Fruit fly (Drosophila melanogaster) whole organism: ENCODE results near the gene Or67a.
A peak's percentile ranks its signal among the peaks of the same experiment; 100 is the strongest.

Source experiments
- CG8478 ChIP-seq: fragments of >200 bp; optimal IDR thresholded peaks from 2 replicates; lab custom pipeline; 2018; ENCODE audit warnings: inconsistent platforms
- Dll ChIP-seq: fragments of >200 bp; optimal IDR thresholded peaks from 2 replicates; lab custom pipeline; 2017
- EcR ChIP-seq, 2 experiments: fragments of >200 bp; optimal IDR thresholded peaks; 2 replicates each; lab custom pipeline; 2017; ENCODE audit warnings: missing biosample characterization in 2 of 2, missing genetic modification characterization in 2 of 2, missing genetic modification reagents in 2 of 2
- pan ChIP-seq: fragments of >200 bp; optimal IDR thresholded peaks from 2 replicates; lab custom pipeline; 2017
- psq ChIP-seq: fragments of >200 bp; optimal IDR thresholded peaks from 2 replicates; lab custom pipeline; 2017
- usp ChIP-seq: fragments of >200 bp; optimal IDR thresholded peaks from 2 replicates; lab custom pipeline; 2017; ENCODE audit warnings: missing biosample characterization, missing genetic modification characterization, mixed read lengths

Or67a gene

DNA sequence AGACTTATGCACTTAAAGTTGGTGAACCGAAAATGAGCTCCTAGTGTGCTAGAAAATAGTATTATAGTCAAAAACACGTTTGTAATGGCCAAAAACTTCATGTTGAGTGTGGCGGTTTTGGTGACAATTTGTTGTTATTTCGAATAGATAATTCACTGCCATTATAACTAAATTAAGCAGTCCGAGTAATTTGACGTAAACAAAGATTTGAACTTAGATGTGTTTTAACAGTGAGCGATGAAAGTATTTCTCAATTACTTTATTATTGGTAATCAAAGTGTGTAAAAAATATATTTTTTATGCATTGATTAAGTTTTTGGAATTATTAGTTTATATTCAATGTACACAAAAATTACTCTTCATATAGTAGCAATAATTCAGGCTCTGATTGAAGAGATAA, 15.6 kb upstream of the Or67a start, which contains the start of gene CG33702:
TSS of gene CG33702 (minus strand) at position 101 of the 400 bp plus-strand sequence.
- TF ChIP-seq EcR (GFP tag; optimal IDR thresholded peaks at IDR 0.05; lab: Kevin White, UChicago): no peak

dm6 chr3L:9525444-9525843, 3.4 kb upstream of the Or67a start, which contains the start of gene CG33700:
Gene CG33700 (minus strand): TSS chr3L:9525544.
- no peak for TF ChIP-seq Dll
- TF ChIP-seq EcR (GFP tag; optimal IDR thresholded peaks at IDR 0.05; lab: Kevin White, UChicago): no peak
- no peak for TF ChIP-seq CG8478 (lab: Kevin White, UChicago)
- no peak for TF ChIP-seq psq
- no peak for TF ChIP-seq pan (lab: Kevin White, UChicago)
- TF ChIP-seq usp (GFP tag; lab: Kevin White, UChicago): no peak

dm6 chr3L:9543899-9544298, 15.0 kb downstream of the Or67a start, which contains the start of gene Ir67a:
Gene Ir67a (minus strand): TSS chr3L:9543999.
- no peak for TF ChIP-seq pan (lab: Kevin White, UChicago)

dm6 chr3L:9546875-9547324, 18.0 kb downstream of the Or67a start, which contains the start of gene CG42673:
Gene CG42673 (plus strand): TSS chr3L:9547220.
- TF ChIP-seq CG8478 (lab: Kevin White, UChicago) (no peak), Dll (peak; percentile 81), EcR (GFP tag; optimal IDR thresholded peaks at IDR 0.05; lab: Kevin White, UChicago) (no peak), usp (GFP tag; lab: Kevin White, UChicago) (no peak)

dm6 chr3L:9547910-9548309, 19.0 kb downstream of the Or67a start:
- TF ChIP-seq pan (lab: Kevin White, UChicago): no peak
- no peak for TF ChIP-seq psq
- TF ChIP-seq usp (GFP tag; lab: Kevin White, UChicago): no peak
- no peak for TF ChIP-seq CG8478 (lab: Kevin White, UChicago)
- TF ChIP-seq EcR (GFP tag; optimal IDR thresholded peaks at IDR 0.05; lab: Kevin White, UChicago): no peak
- no peak for TF ChIP-seq Dll

DNA sequence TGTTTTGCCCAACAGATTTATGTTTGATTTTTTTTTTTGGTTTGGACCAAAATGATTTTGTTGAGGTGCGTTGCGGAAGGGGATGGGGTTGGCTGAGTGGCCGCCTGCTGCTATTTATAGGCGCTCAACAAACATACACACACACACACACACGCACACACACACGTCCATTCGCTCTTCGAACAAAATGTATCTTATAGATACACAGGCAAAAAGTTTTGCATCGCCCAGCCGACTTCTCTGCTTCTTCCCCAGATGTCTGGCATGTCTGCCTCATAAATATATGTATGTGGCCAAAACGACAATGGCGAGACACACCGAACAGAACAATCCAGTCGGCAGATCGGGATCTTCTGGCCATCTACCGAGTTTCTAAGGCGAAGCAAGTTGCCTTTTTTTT, 19.9 kb downstream of the Or67a start:
- TF ChIP-seq EcR (GFP tag; optimal IDR thresholded peaks at IDR 0.05; lab: Kevin White, UChicago) (no peak), pan (lab: Kevin White, UChicago) (no peak), psq (no peak), CG8478 (lab: Kevin White, UChicago) (no peak), usp (GFP tag; lab: Kevin White, UChicago) (no peak), Dll (no peak)

DNA sequence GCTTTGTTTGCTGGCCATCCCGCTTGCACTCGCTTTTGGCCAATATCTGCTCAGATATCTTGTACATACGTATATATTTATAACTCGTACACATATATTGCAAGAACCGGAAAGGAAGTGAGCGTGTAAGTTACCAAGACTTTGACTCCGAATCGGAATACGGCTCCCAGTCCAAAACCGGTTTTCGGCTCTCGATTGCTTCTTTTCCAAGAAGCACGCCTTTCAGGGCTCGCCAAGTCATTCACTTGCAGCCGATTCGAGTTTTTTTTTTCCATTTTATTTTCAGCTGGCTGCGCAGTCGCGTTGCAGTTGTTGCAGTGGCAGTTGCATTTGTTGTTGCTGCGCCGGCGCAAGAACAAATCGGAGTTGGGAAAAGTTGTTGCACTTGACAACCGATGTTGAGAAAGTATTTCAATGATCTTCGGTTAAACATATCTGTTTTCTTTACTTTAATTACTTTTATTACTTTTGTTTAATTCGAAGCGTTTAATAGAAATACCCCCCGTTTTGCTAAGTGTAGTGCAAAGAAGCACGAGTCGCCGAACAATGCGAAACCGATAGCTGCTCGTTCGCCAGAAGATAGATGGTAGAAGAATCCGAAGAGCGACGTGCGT, 20.9 kb downstream of the Or67a start:
- TF ChIP-seq CG8478 (lab: Kevin White, UChicago) (no peak), EcR (GFP tag; optimal IDR thresholded peaks at IDR 0.05; lab: Kevin White, UChicago) (peak in 1 of 2 experiments; percentile 52)

DNA sequence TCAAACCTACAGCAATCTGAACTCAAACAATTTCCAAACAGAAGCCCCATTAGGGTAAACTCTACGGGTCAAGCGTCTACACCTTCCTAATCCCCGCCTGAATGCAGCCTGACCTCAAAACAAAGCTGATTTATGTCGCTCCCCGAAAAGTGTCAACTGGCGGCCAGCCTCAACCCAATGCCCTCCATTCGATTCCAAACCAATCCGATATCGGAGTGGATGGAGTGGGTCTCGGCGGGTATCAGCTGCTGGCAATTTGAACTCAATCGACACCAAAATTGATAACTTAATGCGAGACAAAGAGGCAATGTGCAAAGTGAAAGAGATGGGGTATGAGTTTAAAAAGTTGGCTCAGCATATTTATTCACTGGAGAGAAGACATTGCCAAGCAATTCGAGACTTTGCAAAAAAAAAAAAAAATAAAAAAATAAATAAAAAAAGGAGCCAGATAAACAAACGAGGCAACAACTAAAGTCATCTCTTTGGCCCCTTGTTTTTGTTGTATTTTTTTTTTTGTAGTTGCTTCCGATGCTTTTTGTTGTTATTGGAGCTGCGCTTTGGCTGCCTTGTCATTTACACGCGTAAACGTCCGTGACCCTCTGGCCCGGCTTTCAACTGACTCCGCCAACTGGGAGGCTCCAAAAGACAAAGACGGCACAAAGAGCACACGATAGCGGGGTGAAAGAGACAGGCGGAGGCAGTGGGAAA, 22.2 kb downstream of the Or67a start:
- TF ChIP-seq pan (lab: Kevin White, UChicago): no peak
- no peak for TF ChIP-seq EcR (GFP tag; optimal IDR thresholded peaks at IDR 0.05; lab: Kevin White, UChicago)
- no peak for TF ChIP-seq CG8478 (lab: Kevin White, UChicago)
- no peak for TF ChIP-seq psq
- TF ChIP-seq Dll: no peak
- TF ChIP-seq usp (GFP tag; lab: Kevin White, UChicago): no peak

DNA sequence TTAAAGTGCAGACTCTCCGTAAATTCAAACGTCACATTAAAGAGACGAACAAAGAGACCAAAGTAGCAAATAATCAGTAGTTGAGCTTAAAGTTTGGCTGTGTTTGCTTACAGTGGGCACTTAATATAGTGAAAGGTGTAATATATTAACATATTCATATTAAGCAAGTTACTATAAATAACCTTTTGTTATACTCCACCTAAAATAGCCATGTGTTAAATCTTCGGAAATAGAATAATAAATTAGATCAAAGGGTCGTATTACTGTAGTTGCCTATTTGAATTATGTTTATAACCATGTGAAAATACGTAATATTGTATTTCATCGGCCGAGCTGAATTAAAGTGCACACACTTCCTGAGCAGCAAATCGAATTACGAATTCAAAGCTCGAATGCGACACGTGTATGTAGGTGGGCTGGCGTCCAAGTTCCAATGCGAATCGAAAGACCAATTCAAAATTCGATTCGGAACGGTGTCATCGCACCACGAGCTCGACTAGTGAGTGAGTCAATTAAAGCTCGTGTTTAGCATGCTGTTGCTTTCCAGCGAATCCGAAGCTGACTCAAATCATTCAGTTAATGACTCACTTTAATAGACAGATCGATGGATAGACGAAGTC, 23.4 kb downstream of the Or67a start:
- TF ChIP-seq pan (lab: Kevin White, UChicago): no peak
- no peak for TF ChIP-seq usp (GFP tag; lab: Kevin White, UChicago)

DNA sequence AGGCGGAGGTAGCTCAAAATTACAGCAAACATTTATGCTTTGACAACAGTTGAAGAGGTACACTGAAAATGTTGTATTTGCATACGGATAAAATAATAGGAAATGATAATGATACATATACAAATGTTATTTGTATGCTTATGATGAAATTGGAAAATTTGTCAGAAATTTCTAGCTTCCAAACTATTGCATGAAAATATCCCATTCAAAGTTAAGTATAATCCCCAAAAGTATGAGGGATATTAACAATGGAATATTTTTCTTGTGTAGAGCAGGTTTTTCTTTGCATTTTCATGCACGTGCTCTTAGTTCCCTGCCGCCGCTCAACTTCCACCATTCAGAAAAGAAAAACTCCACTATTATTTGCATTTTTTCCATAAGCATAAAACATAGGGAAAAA, 26.1 kb downstream of the Or67a start:
- TF ChIP-seq usp (GFP tag; lab: Kevin White, UChicago) (no peak), pan (lab: Kevin White, UChicago) (no peak), Dll (no peak), EcR (GFP tag; optimal IDR thresholded peaks at IDR 0.05; lab: Kevin White, UChicago) (no peak), psq (no peak), CG8478 (lab: Kevin White, UChicago) (no peak)

DNA sequence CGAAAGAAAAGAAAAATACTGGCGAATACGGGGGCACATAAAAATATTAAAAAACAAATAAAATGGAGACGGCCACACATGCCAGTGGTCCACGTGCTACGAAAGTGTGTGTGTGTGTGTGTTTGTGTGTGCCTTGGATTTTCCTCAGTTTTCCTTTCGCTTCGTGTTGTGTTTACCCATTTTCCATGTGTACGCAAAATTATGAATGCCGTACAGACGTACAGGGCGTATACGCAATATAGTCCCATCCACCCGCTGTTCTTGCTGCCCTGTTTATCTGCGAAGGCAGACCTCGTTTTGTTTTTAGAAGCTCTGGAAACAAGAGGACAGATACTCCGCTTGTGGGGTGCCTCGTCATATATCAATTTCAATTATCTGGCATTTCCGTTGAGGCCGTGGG, 27.8 kb downstream of the Or67a start:
- TF ChIP-seq usp (GFP tag; lab: Kevin White, UChicago) (no peak), Dll (no peak), pan (lab: Kevin White, UChicago) (no peak), psq (no peak), EcR (GFP tag; optimal IDR thresholded peaks at IDR 0.05; lab: Kevin White, UChicago) (no peak), CG8478 (lab: Kevin White, UChicago) (no peak)

DNA sequence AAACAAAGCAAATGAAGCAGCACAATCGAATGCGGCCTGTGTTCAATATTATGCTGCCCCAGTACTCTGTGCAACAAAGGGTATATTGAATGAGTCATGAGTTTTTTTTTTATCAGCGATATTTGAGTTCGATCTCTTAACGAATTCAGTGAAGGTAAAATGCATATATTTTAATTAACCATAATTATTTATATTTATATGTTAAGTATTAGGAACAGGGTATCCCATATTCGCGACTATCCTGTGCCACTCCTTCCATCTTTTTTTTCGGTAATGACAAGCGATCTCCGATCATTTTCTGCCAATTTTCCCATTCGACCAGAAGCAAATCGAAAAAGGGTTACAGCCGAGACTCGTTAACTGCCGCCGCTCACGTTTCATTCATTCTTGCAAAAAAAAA, 30.2 kb downstream of the Or67a start:
- TF ChIP-seq EcR (GFP tag; optimal IDR thresholded peaks at IDR 0.05; lab: Kevin White, UChicago): no peak
- TF ChIP-seq Dll: no peak
- TF ChIP-seq usp (GFP tag; lab: Kevin White, UChicago): no peak
- TF ChIP-seq psq: no peak
- TF ChIP-seq CG8478 (lab: Kevin White, UChicago): no peak
- TF ChIP-seq pan (lab: Kevin White, UChicago): no peak
